Fruit fly (Drosophila melanogaster): ENCODE results near the gene csw.

csw gene

dm6 chrX:2065073-2065472 is 29.0 kb upstream of the csw start, which contains the start of gene CG4281:
Gene CG4281, minus strand, starts transcription at chrX:2065142.
- TF ChIP-seq emc (GFP tag; optimal IDR thresholded peaks at IDR 0.05) (no peak), bab2 (GFP tag; optimal IDR thresholded peaks at IDR 0.05) (no peak), CG6175 (GFP tag; IDR thresholded peaks at IDR 0.05) (no peak), CG7556 (GFP tag; optimal IDR thresholded peaks at IDR 0.05) (no peak), YL-1 (GFP tag; optimal IDR thresholded peaks at IDR 0.05) (peak; percentile 27), D (optimal IDR thresholded peaks at IDR 0.05) (no peak), D (GFP tag; optimal IDR thresholded peaks at IDR 0.05) (no peak), Stat92E (GFP tag; optimal IDR thresholded peaks at IDR 0.05) (peak in 1 of 3 experiments; percentile 41), CG9797 (GFP tag; optimal IDR thresholded peaks at IDR 0.05) (peak; percentile 22), Optix (GFP tag; IDR thresholded peaks at IDR 0.05) (no peak), Max (GFP tag; optimal IDR thresholded peaks at IDR 0.05) (peak; percentile 4), E2f2 (GFP tag; IDR thresholded peaks at IDR 0.05) (peak; percentile 82), CG34224 (GFP tag; IDR thresholded peaks at IDR 0.05; ENCODE audit: partially characterized antibody) (peak; percentile 99), btn (GFP tag; optimal IDR thresholded peaks at IDR 0.05) (no peak), CHES-1-like (GFP tag; optimal IDR thresholded peaks at IDR 0.05) (no peak), Opbp (GFP tag; IDR thresholded peaks at IDR 0.05; ENCODE audit: partially characterized antibody) (peak; percentile 85), Bgb (GFP tag; IDR thresholded peaks at IDR 0.05; ENCODE audit: partially characterized antibody) (peak; percentile 93), jumu (GFP tag; optimal IDR thresholded peaks at IDR 0.05) (no peak), CG34376 (GFP tag; optimal IDR thresholded peaks at IDR 0.05) (peak; percentile 7), vnd (GFP tag; IDR thresholded peaks at IDR 0.05; ENCODE audit: partially characterized antibody) (peak; percentile 91), ERR (GFP tag; optimal IDR thresholded peaks at IDR 0.05) (no peak), gcm (GFP tag; optimal IDR thresholded peaks at IDR 0.05) (no peak), knrl (GFP tag; IDR thresholded peaks at IDR 0.05; ENCODE audit: partially characterized antibody) (peak; percentile 91), CG13287 (GFP tag; IDR thresholded peaks at IDR 0.05; ENCODE audit: partially characterized antibody) (peak; percentile 99), Eip74EF (GFP tag; optimal IDR thresholded peaks at IDR 0.05) (peak in 1 of 2 experiments; percentile 3), CG10959 (GFP tag; IDR thresholded peaks at IDR 0.05) (no peak), sna (GFP tag; IDR thresholded peaks at IDR 0.05; ENCODE audit: partially characterized antibody) (peak; percentile 98), Med (GFP tag) (peak; percentile 58), CG11456 (GFP tag; IDR thresholded peaks at IDR 0.05) (no peak), CG15514 (GFP tag; optimal IDR thresholded peaks at IDR 0.05) (peak; percentile 63), Dip3 (GFP tag; optimal IDR thresholded peaks at IDR 0.05) (no peak), HLH4C (GFP tag; IDR thresholded peaks at IDR 0.05; ENCODE audit: partially characterized antibody) (peak; percentile 97), CG16813 (GFP tag; IDR thresholded peaks at IDR 0.05; ENCODE audit: partially characterized antibody) (peak; percentile 88), Sry-β (GFP tag; optimal IDR thresholded peaks at IDR 0.05) (peak; percentile 82), croc (GFP tag; conservative IDR thresholded peaks at IDR 0.05) (no peak), lola (GFP tag; optimal IDR thresholded peaks at IDR 0.05) (no peak), CG17361 (GFP tag; IDR thresholded peaks at IDR 0.05) (0 out of 3 replicates have a peak, but pooled peaks have one; percentile 18), CG18619 (GFP tag; optimal IDR thresholded peaks at IDR 0.05) (no peak), CG12769 (tag; optimal IDR thresholded peaks at IDR 0.05) (no peak), Sin3A (optimal IDR thresholded peaks at IDR 0.05) (peak; percentile 69), pros (GFP tag; optimal IDR thresholded peaks at IDR 0.05) (no peak), hb (GFP tag; IDR thresholded peaks at IDR 0.05; ENCODE audit: partially characterized antibody) (peak; percentile 91), CG1603 (tag; optimal IDR thresholded peaks at IDR 0.05) (peak; percentile 14), CG15073 (GFP tag; optimal IDR thresholded peaks at IDR 0.05) (no peak), nmo (GFP tag; optimal IDR thresholded peaks at IDR 0.05) (peak; percentile 9), sima (GFP tag; optimal IDR thresholded peaks at IDR 0.05) (no peak), CG1529 (GFP tag; optimal IDR thresholded peaks at IDR 0.05) (no peak), CG2120 (GFP tag; optimal IDR thresholded peaks at IDR 0.05) (peak; percentile 33), CG8290 (GFP tag; optimal IDR thresholded peaks at IDR 0.05) (peak; percentile 42), CG8290 (tag; optimal IDR thresholded peaks at IDR 0.05) (peak; percentile 15 to 75)

Measured in whole organism, embryonic.